Worm (Caenorhabditis elegans) whole organism, early embryonic: Measurements from ENCODE around the gene nmgp-1.

Experiments used
- B0310.2 ChIP-seq: sonication (generic microtip); optimal IDR thresholded peaks from 2 replicates; lab custom pipeline; 2016; ENCODE audit warnings: mild to moderate bottlenecking, missing genetic modification characterization, missing compliant biosample characterization
- F13C5.2 ChIP-seq: sonication (generic microtip); optimal IDR thresholded peaks from 2 replicates; lab custom pipeline; 2017; ENCODE audit warnings: mild to moderate bottlenecking, missing genetic modification characterization, inconsistent platforms, missing compliant biosample characterization
- aly-1 ChIP-seq: sonication (generic microtip); optimal IDR thresholded peaks from 2 replicates; lab custom pipeline; 2016; ENCODE audit warnings: missing genetic modification characterization, missing compliant biosample characterization
- ama-1 ChIP-seq: fragments of 150-350 bp; optimal IDR thresholded peaks from 2 replicates; lab custom pipeline; 2014
- ceh-13 ChIP-seq: fragments of 200-800 bp; sonication (Bioruptor generic); optimal IDR thresholded peaks from 2 replicates; lab custom pipeline; 2018; ENCODE audit warnings: mild to moderate bottlenecking, missing genetic modification characterization, missing compliant biosample characterization
- ceh-36 ChIP-seq: sonication (generic microtip); optimal IDR thresholded peaks from 2 replicates; lab custom pipeline; 2016; ENCODE audit warnings: missing genetic modification characterization, inconsistent platforms, missing compliant biosample characterization
- ets-7 ChIP-seq: sonication (generic microtip); optimal IDR thresholded peaks from 2 replicates; lab custom pipeline; 2016; ENCODE audit warnings: missing genotype, missing genetic modification characterization, missing compliant biosample characterization
- flt-1 ChIP-seq: fragments of 200-800 bp; sonication (Bioruptor generic); IDR thresholded peaks from 2 replicates; pipeline ENCODE4 v1.3.6; 2022; ENCODE audit warnings: missing genetic modification characterization, missing compliant biosample characterization
- hmbx-1 ChIP-seq: sonication (generic microtip); optimal IDR thresholded peaks from 2 replicates; lab custom pipeline; 2016; ENCODE audit warnings: mild to moderate bottlenecking, missing genetic modification characterization, missing compliant biosample characterization
- hmg-4 ChIP-seq: fragments of 200-800 bp; sonication (Bioruptor generic); optimal IDR thresholded peaks from 2 replicates; lab custom pipeline; 2018; ENCODE audit warnings: mild to moderate bottlenecking, missing genetic modification characterization, missing compliant biosample characterization
- hnd-1 ChIP-seq: sonication (generic microtip); optimal IDR thresholded peaks from 2 replicates; lab custom pipeline; 2016; ENCODE audit warnings: missing genetic modification characterization, missing compliant biosample characterization
- pes-1 ChIP-seq: fragments of 200-800 bp; sonication (Bioruptor generic); IDR thresholded peaks from 2 replicates; pipeline ENCODE4 v1.3.6; 2022; ENCODE audit warnings: missing genetic modification reagents, missing genetic modification characterization, missing compliant biosample characterization
- scrt-1 ChIP-seq: fragments of 200-800 bp; sonication (Bioruptor generic); IDR thresholded peaks from 2 replicates; pipeline ENCODE4 v1.3.6; 2022; ENCODE audit warnings: missing genetic modification characterization, missing compliant biosample characterization
- sea-1 ChIP-seq: fragments of 200-800 bp; sonication (Bioruptor generic); conservative IDR thresholded peaks from 2 replicates; pipeline ENCODE4 v1.3.6; 2022; ENCODE audit warnings: missing genetic modification characterization, missing compliant biosample characterization
- tbx-11 ChIP-seq: fragments of 200-800 bp; sonication (Bioruptor generic); IDR thresholded peaks from 2 replicates; pipeline ENCODE4 v1.3.6; 2022; ENCODE audit warnings: missing genetic modification characterization, missing compliant biosample characterization
- tbx-37 ChIP-seq: fragments of 200-800 bp; sonication (Bioruptor generic); conservative IDR thresholded peaks from 2 replicates; pipeline ENCODE4 v1.3.6; 2022; ENCODE audit warnings: missing genetic modification reagents, missing genetic modification characterization, missing compliant biosample characterization
- tra-4 ChIP-seq: sonication (generic microtip); optimal IDR thresholded peaks from 2 replicates; lab custom pipeline; 2017; ENCODE audit warnings: missing genetic modification characterization, missing compliant biosample characterization

Gene nmgp-1

DNA sequence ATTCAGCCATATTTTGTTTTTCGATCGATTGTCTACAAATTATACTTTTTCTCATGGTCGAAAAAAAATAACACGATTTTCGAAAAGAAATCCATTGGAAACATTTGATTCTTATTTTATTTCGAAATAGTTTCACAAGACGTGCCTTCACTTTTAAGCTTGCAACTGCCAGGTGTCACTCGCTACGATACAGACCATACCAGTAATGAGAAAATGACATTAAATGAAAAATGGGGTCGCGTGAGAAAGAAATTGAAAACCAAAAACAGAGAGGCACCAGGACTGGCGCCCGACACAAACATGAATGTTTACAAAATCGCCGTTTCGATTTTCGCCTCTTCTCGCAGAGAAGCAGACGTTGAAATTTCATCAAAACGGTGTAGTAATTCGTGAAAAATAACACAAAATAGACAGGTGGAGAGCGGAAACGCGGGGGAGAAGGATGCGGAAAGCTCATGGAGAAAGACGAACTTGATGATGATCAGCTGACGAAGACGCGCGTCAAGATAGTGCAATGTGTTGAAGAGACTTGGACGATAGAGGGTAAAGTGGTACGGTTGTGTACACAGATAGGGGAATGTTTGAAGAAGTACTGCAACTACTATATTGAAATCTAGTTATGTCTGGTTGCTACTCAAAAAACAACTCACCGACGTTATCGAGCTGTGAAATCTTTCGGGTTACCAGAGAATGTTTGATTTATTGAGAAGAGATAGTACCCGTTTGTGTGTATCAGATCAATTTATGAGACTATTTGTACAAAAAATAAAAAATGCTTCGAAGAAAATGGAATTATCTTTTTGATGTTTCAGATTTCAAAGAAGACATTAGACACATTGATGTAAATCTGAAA lies 24.3 kb upstream of the nmgp-1 start:
- TF ChIP-seq sea-1 (GFP tag; lab: Robert Waterston, UW) (no peak), tra-4 (tag; lab: Kevin White, UChicago) (no peak), F13C5.2 (tag; lab: Kevin White, UChicago) (no peak), flt-1 (GFP tag; lab: Robert Waterston, UW) (no peak), ceh-36 (no peak), hnd-1 (tag; lab: Kevin White, UChicago) (no peak), hmg-4 (GFP tag; lab: Kevin White, UChicago) (no peak)

DNA sequence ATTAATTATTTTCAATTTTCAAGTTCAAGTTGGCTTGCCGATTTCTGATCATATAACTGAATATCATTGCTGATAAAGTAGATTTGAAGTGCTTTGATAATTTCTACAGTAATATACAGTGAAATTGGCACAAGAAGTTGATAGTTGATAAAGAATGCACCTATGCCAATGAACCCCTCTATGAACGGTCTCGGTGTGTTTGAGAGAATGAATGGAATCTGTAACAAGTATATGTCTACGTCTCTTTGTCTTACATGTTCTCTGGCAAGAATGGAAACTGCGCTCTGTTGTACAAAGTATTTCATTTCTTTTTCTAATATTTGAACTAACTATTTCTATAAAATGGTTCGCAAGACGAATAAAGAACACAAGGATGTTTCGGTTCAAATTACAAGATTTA lies 18.9 kb upstream of the nmgp-1 start, which contains the start of gene T24H7.8:
Gene T24H7.8, plus strand, starts transcription at position 301 of the 400 bp plus-strand sequence.
- TF ChIP-seq tbx-11 (GFP tag; lab: Robert Waterston, UW) (no peak), aly-1 (tag; lab: Kevin White, UChicago) (no peak), tra-4 (tag; lab: Kevin White, UChicago) (no peak), hmg-4 (GFP tag; lab: Kevin White, UChicago) (no peak), hmbx-1 (tag; lab: Kevin White, UChicago) (no peak), ceh-13 (GFP tag; lab: Kevin White, UChicago) (no peak), B0310.2 (tag; lab: Kevin White, UChicago) (no peak), flt-1 (GFP tag; lab: Robert Waterston, UW) (no peak), sea-1 (GFP tag; lab: Robert Waterston, UW) (no peak), ama-1 (no peak)

DNA sequence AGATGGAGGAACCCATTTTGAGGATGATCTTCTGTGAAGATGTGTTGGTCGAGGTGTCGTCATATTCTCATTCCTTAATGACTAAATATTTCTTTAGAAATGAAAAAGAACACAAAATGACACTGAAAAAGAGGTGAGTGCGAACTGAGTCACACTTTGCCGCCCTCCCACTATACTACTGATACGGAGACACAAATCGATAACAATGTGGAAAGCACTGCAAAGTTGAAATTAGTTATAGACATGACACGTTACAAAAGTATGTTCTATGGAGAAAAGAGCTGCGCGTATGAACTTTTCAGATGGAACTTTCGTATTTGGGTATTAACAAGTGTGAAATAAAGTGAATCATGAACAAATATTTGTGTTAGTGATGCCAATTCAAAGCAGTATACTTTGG lies 16.5 kb upstream of the nmgp-1 start, which contains the start of gene tat-4:
Gene tat-4, minus strand, starts transcription at position 117 of the 400 bp plus-strand sequence.
- no peak for TF ChIP-seq tbx-37 (GFP tag; lab: Robert Waterston, UW)
- no peak for TF ChIP-seq pes-1 (GFP tag; lab: Robert Waterston, UW)
- TF ChIP-seq F13C5.2 (tag; lab: Kevin White, UChicago) = no peak
- no peak for TF ChIP-seq hnd-1 (tag; lab: Kevin White, UChicago)
- no peak for TF ChIP-seq B0310.2 (tag; lab: Kevin White, UChicago)
- no peak for TF ChIP-seq hmbx-1 (tag; lab: Kevin White, UChicago)
- TF ChIP-seq tbx-11 (GFP tag; lab: Robert Waterston, UW) = no peak
- TF ChIP-seq hmg-4 (GFP tag; lab: Kevin White, UChicago) = no peak
- TF ChIP-seq ceh-13 (GFP tag; lab: Kevin White, UChicago) = no peak
- no peak for TF ChIP-seq flt-1 (GFP tag; lab: Robert Waterston, UW)
- TF ChIP-seq scrt-1 = no peak
- no peak for TF ChIP-seq sea-1 (GFP tag; lab: Robert Waterston, UW)
- no peak for TF ChIP-seq tra-4 (tag; lab: Kevin White, UChicago)
- no peak for TF ChIP-seq aly-1 (tag; lab: Kevin White, UChicago)
- TF ChIP-seq ets-7 = no peak
- TF ChIP-seq ama-1 = no peak

- TF ChIP-seq tbx-37 (GFP tag; lab: Robert Waterston, UW) (no peak), sea-1 (GFP tag; lab: Robert Waterston, UW) (no peak), aly-1 (tag; lab: Kevin White, UChicago) (no peak), F13C5.2 (tag; lab: Kevin White, UChicago) (no peak)
These were observed 15.4 kb upstream of the nmgp-1 start, which contains the start of gene blos-4 for ce11 chrII:6245199-6245702. blos-4 (plus strand) TSS chrII:6245249.

ce11 chrII:6246054-6246453 lies 14.6 kb upstream of the nmgp-1 start, which contains the start of gene lelo-1:
lelo-1 (plus strand) TSS chrII:6246354.
- TF ChIP-seq tbx-11 (GFP tag; lab: Robert Waterston, UW) (no peak), hmbx-1 (tag; lab: Kevin White, UChicago) (no peak), tra-4 (tag; lab: Kevin White, UChicago) (no peak), tbx-37 (GFP tag; lab: Robert Waterston, UW) (no peak), flt-1 (GFP tag; lab: Robert Waterston, UW) (no peak), F13C5.2 (tag; lab: Kevin White, UChicago) (no peak), ama-1 (no peak)

- TF ChIP-seq B0310.2 (tag; lab: Kevin White, UChicago) (no peak), ceh-13 (GFP tag; lab: Kevin White, UChicago) (no peak)
These were observed 13.6 kb upstream of the nmgp-1 start, which contains the start of gene T24H7.2 for ce11 chrII:6247011-6247410. T24H7.2 (plus strand) TSS chrII:6247311.

DNA sequence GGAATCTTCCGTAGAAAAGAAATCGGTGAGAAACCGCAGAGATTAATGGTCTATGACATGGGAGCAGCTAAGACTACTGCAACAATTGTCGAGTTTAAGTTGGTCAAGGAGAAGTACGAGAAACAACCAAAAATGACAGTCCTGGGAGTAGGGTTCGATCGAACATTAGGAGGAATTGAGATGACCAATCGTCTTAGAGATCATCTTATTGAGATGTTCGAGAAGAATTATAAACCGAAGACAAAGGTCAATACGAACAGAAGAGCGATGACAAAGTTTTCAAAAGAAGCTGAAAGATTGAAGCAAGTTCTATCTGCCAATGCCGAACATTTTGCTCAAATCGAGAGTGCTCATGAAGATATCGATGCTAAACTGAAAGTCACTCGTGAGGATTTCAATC lies 12.6 kb upstream of the nmgp-1 start:
- no peak for TF ChIP-seq flt-1 (GFP tag; lab: Robert Waterston, UW)
- no peak for TF ChIP-seq tra-4 (tag; lab: Kevin White, UChicago)
- TF ChIP-seq hmbx-1 (tag; lab: Kevin White, UChicago) = no peak
- no peak for TF ChIP-seq hmg-4 (GFP tag; lab: Kevin White, UChicago)
- no peak for TF ChIP-seq pes-1 (GFP tag; lab: Robert Waterston, UW)
- TF ChIP-seq ceh-13 (GFP tag; lab: Kevin White, UChicago) = no peak
- TF ChIP-seq scrt-1 = no peak
- TF ChIP-seq hnd-1 (tag; lab: Kevin White, UChicago) = no peak
- TF ChIP-seq ama-1 = no peak
- no peak for TF ChIP-seq aly-1 (tag; lab: Kevin White, UChicago)
- TF ChIP-seq ets-7 = no peak
- no peak for TF ChIP-seq F13C5.2 (tag; lab: Kevin White, UChicago)
- no peak for TF ChIP-seq tbx-11 (GFP tag; lab: Robert Waterston, UW)
- no peak for TF ChIP-seq sea-1 (GFP tag; lab: Robert Waterston, UW)
- TF ChIP-seq ceh-36 = no peak
- no peak for TF ChIP-seq B0310.2 (tag; lab: Kevin White, UChicago)
- no peak for TF ChIP-seq tbx-37 (GFP tag; lab: Robert Waterston, UW)
